Worm (Caenorhabditis elegans) whole organism, late embryonic: ENCODE measurements around the gene C14C6.5.

Source experiments
- fkh-10 ChIP-seq: fragments of 150-350 bp; optimal IDR thresholded peaks from 2 replicates; lab custom pipeline; 2014; ENCODE audit warnings: missing biosample characterization, missing genetic modification reagents, missing genetic modification characterization
- mec-3 ChIP-seq: sonication (generic microtip); optimal IDR thresholded peaks from 2 replicates; lab custom pipeline; 2016; ENCODE audit warnings: borderline replicate concordance, missing genetic modification characterization, missing compliant biosample characterization
- nfya-1 ChIP-seq: sonication (generic microtip); optimal IDR thresholded peaks from 2 replicates; lab custom pipeline; 2017; ENCODE audit warnings: missing genetic modification characterization, mild to moderate bottlenecking, missing compliant biosample characterization, antibody characterized with exemption, moderate library complexity
- tbx-2 ChIP-seq: sonication (generic microtip); optimal IDR thresholded peaks from 2 replicates; lab custom pipeline; 2016; ENCODE audit warnings: missing genetic modification characterization, missing compliant biosample characterization
- tbx-7 ChIP-seq: sonication (generic microtip); optimal IDR thresholded peaks from 2 replicates; lab custom pipeline; 2016; ENCODE audit warnings: missing genotype, missing genetic modification characterization, missing compliant biosample characterization
- unc-55 ChIP-seq: sonication (generic microtip); optimal IDR thresholded peaks from 2 replicates; lab custom pipeline; 2017; ENCODE audit warnings: missing biosample characterization, missing genetic modification reagents, missing genetic modification characterization

- no peak for TF ChIP-seq fkh-10
- TF ChIP-seq tbx-2: no peak
- no peak for TF ChIP-seq unc-55 (GFP tag; lab: Kevin White, UChicago)
- no peak for TF ChIP-seq tbx-7 (tag; lab: Kevin White, UChicago)
- TF ChIP-seq nfya-1 (tag; lab: Kevin White, UChicago): no peak
- TF ChIP-seq mec-3: no peak
Measured at ce11 chrV:541470-541869, 5.0 kb downstream of the C14C6.5 start.
